Worm (Caenorhabditis elegans): ENCODE results near the gene K08H2.7.

K08H2.7 gene

ce11 chrX:13278876-13279275, 30.6 kb upstream of the K08H2.7 start, which contains the start of gene phf-33:
TSS of gene phf-33 (minus strand) at chrX:13278976.
- TF ChIP-seq nfya-1 (tag; optimal IDR thresholded peaks at IDR 0.05) (no peak), rnt-1 (tag; optimal IDR thresholded peaks at IDR 0.05) (no peak), unc-55 (GFP tag; optimal IDR thresholded peaks at IDR 0.05) (no peak), pat-9 (tag; optimal IDR thresholded peaks at IDR 0.05) (no peak), fkh-10 (GFP tag; optimal IDR thresholded peaks at IDR 0.05) (no peak), tbx-7 (tag; optimal IDR thresholded peaks at IDR 0.05) (no peak), madf-2 (tag; optimal IDR thresholded peaks at IDR 0.05) (no peak), fax-1 (tag; optimal IDR thresholded peaks at IDR 0.05) (no peak), hlh-13 (GFP tag; optimal IDR thresholded peaks at IDR 0.05) (no peak), C38D4.7 (GFP tag; optimal IDR thresholded peaks at IDR 0.05) (no peak), che-1 (tag; optimal IDR thresholded peaks at IDR 0.05) (no peak), pha-4 (tag; optimal IDR thresholded peaks at IDR 0.05) (no peak), ceh-31 (tag; optimal IDR thresholded peaks at IDR 0.05) (no peak), pag-3 (tag; optimal IDR thresholded peaks at IDR 0.05; ENCODE audit: borderline replicate concordance) (no peak), lin-11 (tag; optimal IDR thresholded peaks at IDR 0.05) (no peak)

DNA sequence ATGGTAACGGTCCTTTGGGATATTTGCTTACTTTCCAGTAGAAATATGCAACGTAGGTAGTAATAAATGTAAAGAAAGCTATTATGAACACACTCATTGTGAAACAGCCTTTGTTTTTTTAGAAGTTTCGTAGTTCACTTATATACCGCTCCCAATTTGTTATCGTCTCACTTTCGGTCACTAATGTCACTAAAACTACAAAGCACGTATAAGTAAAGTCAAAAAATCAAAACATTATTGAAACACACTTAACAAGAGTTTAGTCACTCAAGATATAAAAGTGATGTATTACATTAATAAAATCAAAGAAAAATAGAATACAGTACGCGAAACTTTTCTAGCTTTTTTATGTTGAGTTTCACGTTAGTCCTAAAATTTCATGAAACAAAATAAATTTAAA, 25.9 kb upstream of the K08H2.7 start, which contains the start of gene cyp-14A3:
Gene cyp-14A3, minus strand, starts transcription at position 101 of the 400 bp plus-strand sequence.
- no peak for TF ChIP-seq ceh-9 (tag; optimal IDR thresholded peaks at IDR 0.05)
- TF ChIP-seq T23F11.4 (GFP tag; optimal IDR thresholded peaks at IDR 0.05), result no peak
- TF ChIP-seq nfya-1 (tag; optimal IDR thresholded peaks at IDR 0.05), result no peak
- TF ChIP-seq hlh-15 (tag; optimal IDR thresholded peaks at IDR 0.05), result no peak
- no peak for TF ChIP-seq Y22D7AL.16 (tag; optimal IDR thresholded peaks at IDR 0.05)
- no peak for TF ChIP-seq unc-3 (GFP tag; conservative IDR thresholded peaks at IDR 0.05)
- no peak for TF ChIP-seq unc-3 (tag; optimal IDR thresholded peaks at IDR 0.05)
- no peak for TF ChIP-seq fkh-6 (tag; optimal IDR thresholded peaks at IDR 0.05)
- TF ChIP-seq nhr-11 (tag; optimal IDR thresholded peaks at IDR 0.05), result no peak
- no peak for TF ChIP-seq lin-11 (tag; optimal IDR thresholded peaks at IDR 0.05)

ce11 chrX:13269586-13269985, 21.3 kb upstream of the K08H2.7 start, which contains the start of gene cyp-14A2:
TSS of gene cyp-14A2 (minus strand) at chrX:13269686.
- TF ChIP-seq ttx-3 (tag; optimal IDR thresholded peaks at IDR 0.05) (no peak), ceh-9 (tag; optimal IDR thresholded peaks at IDR 0.05) (no peak), elt-4 (tag; optimal IDR thresholded peaks at IDR 0.05) (no peak), hlh-13 (GFP tag; optimal IDR thresholded peaks at IDR 0.05) (no peak), ets-4 (tag; optimal IDR thresholded peaks at IDR 0.05) (no peak), F13H6.1 (tag; optimal IDR thresholded peaks at IDR 0.05) (no peak), ceh-14 (tag; optimal IDR thresholded peaks at IDR 0.05) (no peak), pha-2 (tag; optimal IDR thresholded peaks at IDR 0.05) (no peak), fkh-6 (tag; optimal IDR thresholded peaks at IDR 0.05) (no peak), tbx-7 (tag; optimal IDR thresholded peaks at IDR 0.05) (no peak), zip-5 (tag; optimal IDR thresholded peaks at IDR 0.05) (no peak), fkh-10 (GFP tag; optimal IDR thresholded peaks at IDR 0.05) (no peak), hlh-6 (tag; optimal IDR thresholded peaks at IDR 0.05) (no peak), unc-3 (GFP tag; conservative IDR thresholded peaks at IDR 0.05) (no peak), unc-3 (tag; optimal IDR thresholded peaks at IDR 0.05) (no peak), pax-1 (tag; optimal IDR thresholded peaks at IDR 0.05) (no peak), pha-4 (tag; optimal IDR thresholded peaks at IDR 0.05) (no peak)

- TF ChIP-seq nfya-1 (tag; optimal IDR thresholded peaks at IDR 0.05) (no peak), gmeb-2 (tag; optimal IDR thresholded peaks at IDR 0.05) (no peak), sox-4 (tag; optimal IDR thresholded peaks at IDR 0.05) (no peak), unc-3 (GFP tag; conservative IDR thresholded peaks at IDR 0.05) (no peak), unc-3 (tag; optimal IDR thresholded peaks at IDR 0.05) (no peak), mec-3 (tag; optimal IDR thresholded peaks at IDR 0.05; ENCODE audit: borderline replicate concordance) (no peak), unc-42 (tag; optimal IDR thresholded peaks at IDR 0.05) (no peak), ama-1 (optimal IDR thresholded peaks at IDR 0.05) (no peak), ceh-6 (GFP tag; optimal IDR thresholded peaks at IDR 0.05) (no peak), eyg-1 (tag; optimal IDR thresholded peaks at IDR 0.05) (no peak)
Measured at ce11 chrX:13267230-13267629, 19.0 kb upstream of the K08H2.7 start, which contains the start of gene cyp-14A1. TSS of gene cyp-14A1 (minus strand) at chrX:13267355.
